Worm (Caenorhabditis elegans): ENCODE measurements around the gene rab-3.

Gene rab-3

DNA sequence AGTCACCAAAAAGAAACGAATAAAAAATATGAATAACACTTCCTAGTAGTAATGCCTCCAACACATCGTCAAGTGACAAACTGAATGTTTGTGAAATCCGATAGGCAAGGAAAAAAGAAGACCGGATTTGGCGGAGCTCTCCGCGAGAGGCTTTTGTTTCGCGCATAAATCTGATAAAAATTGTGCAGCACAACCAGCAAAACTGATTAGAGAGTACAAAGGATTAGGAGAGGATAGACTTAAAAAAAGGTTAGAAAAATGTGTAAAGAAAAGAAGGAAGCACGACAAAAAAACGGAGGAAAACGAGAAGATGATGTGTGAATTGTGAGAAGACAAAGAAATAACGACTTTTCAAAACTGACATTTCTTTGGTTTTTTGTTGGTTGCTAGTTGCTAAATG, at the start of gene rab-3:
rab-3 (minus strand) TSS at position 147 of the 400 bp plus-strand sequence.
- no peak for TF ChIP-seq lin-1 (GFP tag; IDR thresholded peaks at IDR 0.05)
- TF ChIP-seq snpc-4 (tag; optimal IDR thresholded peaks at IDR 0.05), result no peak
- no peak for TF ChIP-seq F44E2.7 (GFP tag; IDR thresholded peaks at IDR 0.05)
- no peak for TF ChIP-seq F49E8.2 (tag; optimal IDR thresholded peaks at IDR 0.05; ENCODE audit: borderline replicate concordance)
- no peak for TF ChIP-seq pqm-1 (tag; optimal IDR thresholded peaks at IDR 0.05)
- no peak for TF ChIP-seq nhr-76 (tag; optimal IDR thresholded peaks at IDR 0.05)
- TF ChIP-seq dve-1 (tag; optimal IDR thresholded peaks at IDR 0.05; ENCODE audit: insufficient read depth), result no peak
- no peak for TF ChIP-seq ZK546.5 (tag; optimal IDR thresholded peaks at IDR 0.05)
- TF ChIP-seq daf-8 (GFP tag; IDR thresholded peaks at IDR 0.05), result no peak
- no peak for TF ChIP-seq aha-1 (tag)
- peak in 1 of 2 experiments; percentile 35 for TF ChIP-seq unc-62 (GFP tag; optimal IDR thresholded peaks at IDR 0.05 in 1 of 2)
- TF ChIP-seq unc-62 (tag; optimal IDR thresholded peaks at IDR 0.05), result no peak
- TF ChIP-seq ctbp-1 (GFP tag; IDR thresholded peaks at IDR 0.05), result 0 out of 2 replicates have a peak, but pooled peaks have one; percentile 14
- TF ChIP-seq ztf-11 (tag; optimal IDR thresholded peaks at IDR 0.05), result no peak
- TF ChIP-seq egl-43 (GFP tag; IDR thresholded peaks at IDR 0.05), result no peak
- TF ChIP-seq ceh-44 (GFP tag; IDR thresholded peaks at IDR 0.05), result no peak
- no peak for TF ChIP-seq D1046.2 (GFP tag; IDR thresholded peaks at IDR 0.05)
- TF ChIP-seq fkh-10 (GFP tag; optimal IDR thresholded peaks at IDR 0.05), result peak; percentile 10

DNA sequence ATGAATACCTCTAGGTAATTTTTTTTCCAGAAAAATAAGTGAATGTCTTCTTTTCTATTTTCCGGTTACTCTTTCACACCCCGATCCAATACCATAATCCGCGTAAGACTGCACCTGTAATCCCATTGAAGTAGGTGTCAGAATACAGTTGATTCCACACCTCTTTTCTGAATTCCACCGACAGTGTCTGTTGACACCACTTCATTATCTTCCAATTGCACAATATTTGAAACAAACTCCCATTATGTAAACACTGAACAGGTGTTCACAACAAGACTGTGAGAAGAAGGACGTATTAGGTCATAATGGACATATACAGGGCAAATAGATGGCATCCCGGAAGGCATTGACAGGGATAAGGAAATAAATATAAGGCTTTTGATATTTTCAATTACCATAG, 49.7 kb upstream of the rab-3 start:
- TF ChIP-seq nhr-76 (tag; optimal IDR thresholded peaks at IDR 0.05) (no peak), ceh-82 (tag; optimal IDR thresholded peaks at IDR 0.05) (no peak), ztf-7 (tag; optimal IDR thresholded peaks at IDR 0.05) (no peak), spr-3 (GFP tag; optimal IDR thresholded peaks at IDR 0.05) (no peak), madf-9 (GFP tag; conservative IDR thresholded peaks at IDR 0.05) (no peak), mes-2 (tag; optimal IDR thresholded peaks at IDR 0.05; ENCODE audit: poor library complexity, severe bottlenecking) (no peak), ces-1 (GFP tag; optimal IDR thresholded peaks at IDR 0.05) (no peak), nhr-6 (tag; optimal IDR thresholded peaks at IDR 0.05) (no peak), cey-2 (tag; optimal IDR thresholded peaks at IDR 0.05; ENCODE audit: borderline replicate concordance, insufficient read depth) (no peak), hmg-1.1 (GFP tag; IDR thresholded peaks at IDR 0.05) (no peak), lir-3 (tag; optimal IDR thresholded peaks at IDR 0.05) (no peak), zfp-2 (tag; optimal IDR thresholded peaks at IDR 0.05) (no peak), aly-2 (tag; optimal IDR thresholded peaks at IDR 0.05) (no peak), lin-38 (GFP tag; IDR thresholded peaks at IDR 0.05) (no peak), php-3 (GFP tag; IDR thresholded peaks at IDR 0.05) (no peak), dpl-1 (GFP tag; optimal IDR thresholded peaks at IDR 0.05) (no peak), mdt-29 (GFP tag; IDR thresholded peaks at IDR 0.05) (no peak), pqm-1 (tag; optimal IDR thresholded peaks at IDR 0.05) (no peak), skn-1 (tag; optimal IDR thresholded peaks at IDR 0.05) (no peak), nhr-102 (tag; optimal IDR thresholded peaks at IDR 0.05) (no peak)

ce11 chrII:5774879-5775278, 47.2 kb upstream of the rab-3 start:
- TF ChIP-seq ceh-62 (tag; optimal IDR thresholded peaks at IDR 0.05) (no peak), hlh-30 (tag; optimal IDR thresholded peaks at IDR 0.05; ENCODE audit: insufficient read depth) (no peak), lir-3 (tag; optimal IDR thresholded peaks at IDR 0.05) (no peak), nhr-77 (tag; optimal IDR thresholded peaks at IDR 0.05) (no peak), gei-8 (GFP tag; optimal IDR thresholded peaks at IDR 0.05) (no peak), unc-130 (GFP tag; optimal IDR thresholded peaks at IDR 0.05) (no peak), zag-1 (tag; optimal IDR thresholded peaks at IDR 0.05) (no peak), arid-1 (GFP tag; conservative IDR thresholded peaks at IDR 0.05) (no peak)
